Worm (Caenorhabditis elegans): ENCODE measurements around the gene acs-19.

- TF ChIP-seq ama-1 (optimal IDR thresholded peaks at IDR 0.05) (peak; percentile 97), egl-27 (tag; optimal IDR thresholded peaks at IDR 0.05) (no peak), nhr-77 (tag; optimal IDR thresholded peaks at IDR 0.05) (no peak), ceh-16 (tag; optimal IDR thresholded peaks at IDR 0.05) (no peak), tbx-2 (tag; optimal IDR thresholded peaks at IDR 0.05) (peak; percentile 51), nhr-12 (tag; optimal IDR thresholded peaks at IDR 0.05) (no peak), ceh-9 (tag; optimal IDR thresholded peaks at IDR 0.05) (no peak), elt-3 (tag; optimal IDR thresholded peaks at IDR 0.05) (no peak), pha-4 (tag; optimal IDR thresholded peaks at IDR 0.05) (peak; percentile 86), lin-15B (tag; optimal IDR thresholded peaks at IDR 0.05) (peak; percentile 96), pqm-1 (tag; optimal IDR thresholded peaks at IDR 0.05) (peak; percentile 57), jun-1 (tag; optimal IDR thresholded peaks at IDR 0.05) (peak; percentile 57), ceh-82 (tag; optimal IDR thresholded peaks at IDR 0.05) (peak; percentile 32), skn-1 (tag; optimal IDR thresholded peaks at IDR 0.05) (peak; percentile 49)
These were observed 1.3 kb upstream of the acs-19 start, which contains the start of gene brc-1 for ce11 chrIII:3862918-3863385.
